Fruit fly (Drosophila melanogaster) S2 (cell line): Measurements from ENCODE around the gene fz.

Experiments used
- CG8478 ChIP-seq: fragments of >200 bp; optimal IDR thresholded peaks from 2 replicates; lab custom pipeline; 2018
- CTCF ChIP-seq, 2 experiments: fragments of >200 bp; optimal IDR thresholded peaks; 2 replicates each; lab custom pipeline; 2018

fz gene

dm6 chr3L:14410146-14410676 lies 136.1 kb downstream of the fz start, which contains the start of gene CG3919:
Gene CG3919 (plus strand): TSS chr3L:14410626.
- TF ChIP-seq CG8478: no peak
- no peak for TF ChIP-seq CTCF (optimal IDR thresholded peaks at IDR 0.05; lab: Kevin White, UChicago)

dm6 chr3L:14410892-14411291 lies 136.7 kb downstream of the fz start:
- TF ChIP-seq CTCF (optimal IDR thresholded peaks at IDR 0.05; lab: Kevin White, UChicago) (no peak), CG8478 (no peak)
